Fruit fly (Drosophila melanogaster) whole organism, pupa: ENCODE measurements around the gene CG18131.

Source experiments
- CG10348 ChIP-seq: fragments of 200-800 bp; sonication (Bioruptor generic); IDR thresholded peaks from 2 replicates; pipeline ENCODE4 v1.3.6; 2022; ENCODE audit warnings: missing biosample characterization, missing genetic modification characterization
- CG12605 ChIP-seq: fragments of 200-800 bp; sonication (Bioruptor generic); IDR thresholded peaks from 2 replicates; pipeline ENCODE4 v1.3.6; 2022; ENCODE audit warnings: missing biosample characterization, missing genetic modification characterization
- CG13204 ChIP-seq: fragments of 200-800 bp; sonication (Bioruptor generic); optimal IDR thresholded peaks from 2 replicates; lab custom pipeline; 2018; ENCODE audit warnings: missing biosample characterization, mild to moderate bottlenecking, missing genetic modification characterization, moderate library complexity
- CG14655 ChIP-seq: fragments of 200-800 bp; sonication (Bioruptor generic); optimal IDR thresholded peaks from 3 replicates; lab custom pipeline; 2017; ENCODE audit warnings: mild to moderate bottlenecking, missing biosample characterization, missing genetic modification reagents, missing genetic modification characterization
- CG15710 ChIP-seq: fragments of 200-800 bp; sonication (Bioruptor generic); optimal IDR thresholded peaks from 2 replicates; lab custom pipeline; 2018; ENCODE audit warnings: missing biosample characterization, mild to moderate bottlenecking, missing genetic modification characterization, moderate library complexity
- CG17806 ChIP-seq: fragments of 200-800 bp; sonication (Bioruptor generic); optimal IDR thresholded peaks from 2 replicates; lab custom pipeline; 2018; ENCODE audit warnings: missing biosample characterization, mild to moderate bottlenecking, missing genetic modification characterization, moderate library complexity
- CG32121 ChIP-seq: fragments of 200-800 bp; sonication (Bioruptor generic); IDR thresholded peaks from 2 replicates; pipeline ENCODE4 v1.3.6; 2022; ENCODE audit warnings: missing biosample characterization, missing genetic modification characterization
- CG34367 ChIP-seq: fragments of 200-800 bp; sonication (Bioruptor generic); optimal IDR thresholded peaks from 2 replicates; lab custom pipeline; 2018; ENCODE audit warnings: missing biosample characterization, mild to moderate bottlenecking, missing genetic modification characterization
- CG4496 ChIP-seq: fragments of 200-800 bp; sonication (Bioruptor generic); IDR thresholded peaks from 3 replicates; pipeline ENCODE4 v1.3.6; 2022; ENCODE audit warnings: missing biosample characterization, missing genetic modification characterization
- CG8159 ChIP-seq: fragments of 200-800 bp; sonication (Bioruptor generic); optimal IDR thresholded peaks from 3 replicates; lab custom pipeline; 2018; ENCODE audit warnings: missing biosample characterization, mild to moderate bottlenecking, missing genetic modification characterization, moderate library complexity
- CG8301 ChIP-seq: fragments of 200-800 bp; sonication (Bioruptor generic); optimal IDR thresholded peaks from 2 replicates; lab custom pipeline; 2018; ENCODE audit warnings: missing biosample characterization, mild to moderate bottlenecking, missing genetic modification characterization
- CG9948 ChIP-seq: fragments of 200-800 bp; sonication (Bioruptor generic); optimal IDR thresholded peaks from 2 replicates; lab custom pipeline; 2018; ENCODE audit warnings: missing biosample characterization, mild to moderate bottlenecking, missing genetic modification characterization, moderate library complexity
- D1 ChIP-seq: fragments of 200-800 bp; sonication (Bioruptor generic); optimal IDR thresholded peaks from 2 replicates; lab custom pipeline; 2018; ENCODE audit warnings: missing biosample characterization, mild to moderate bottlenecking, missing genetic modification characterization, moderate library complexity
- EcR ChIP-seq: fragments of 200-800 bp; sonication (Bioruptor generic); optimal IDR thresholded peaks from 3 replicates; lab custom pipeline; 2019; ENCODE audit warnings: missing biosample characterization, missing genetic modification characterization, mild to moderate bottlenecking, moderate library complexity, missing genetic modification reagents
- Ets98B ChIP-seq: fragments of 200-800 bp; sonication (Bioruptor generic); IDR thresholded peaks from 2 replicates; pipeline ENCODE4 v1.3.6; 2022; ENCODE audit warnings: missing biosample characterization, missing genetic modification characterization
- Pif1A ChIP-seq: fragments of 200-800 bp; sonication (Bioruptor generic); optimal IDR thresholded peaks from 3 replicates; lab custom pipeline; 2016; ENCODE audit warnings: missing biosample characterization, missing genetic modification characterization
- Pif1B ChIP-seq: fragments of 200-800 bp; sonication (Bioruptor generic); optimal IDR thresholded peaks from 3 replicates; lab custom pipeline; 2016; ENCODE audit warnings: missing biosample characterization, missing genetic modification characterization
- Snoo ChIP-seq: fragments of 200-800 bp; sonication (Bioruptor generic); optimal IDR thresholded peaks from 3 replicates; lab custom pipeline; 2017; ENCODE audit warnings: missing biosample characterization, mild to moderate bottlenecking, missing genetic modification characterization, inconsistent platforms
- fd96Ca ChIP-seq: fragments of 200-800 bp; sonication (Bioruptor generic); IDR thresholded peaks from 3 replicates; pipeline ENCODE4 v1.3.6; 2022; ENCODE audit warnings: missing biosample characterization, missing genetic modification characterization
- gl ChIP-seq: fragments of 200-800 bp; sonication (Bioruptor generic); optimal IDR thresholded peaks from 2 replicates; lab custom pipeline; 2018; ENCODE audit warnings: missing biosample characterization, mild to moderate bottlenecking, missing genetic modification characterization
- rn ChIP-seq: fragments of 200-800 bp; sonication (Bioruptor generic); IDR thresholded peaks from 2 replicates; pipeline ENCODE4 v1.3.6; 2022; ENCODE audit warnings: missing biosample characterization, missing genetic modification characterization

CG18131 gene

DNA sequence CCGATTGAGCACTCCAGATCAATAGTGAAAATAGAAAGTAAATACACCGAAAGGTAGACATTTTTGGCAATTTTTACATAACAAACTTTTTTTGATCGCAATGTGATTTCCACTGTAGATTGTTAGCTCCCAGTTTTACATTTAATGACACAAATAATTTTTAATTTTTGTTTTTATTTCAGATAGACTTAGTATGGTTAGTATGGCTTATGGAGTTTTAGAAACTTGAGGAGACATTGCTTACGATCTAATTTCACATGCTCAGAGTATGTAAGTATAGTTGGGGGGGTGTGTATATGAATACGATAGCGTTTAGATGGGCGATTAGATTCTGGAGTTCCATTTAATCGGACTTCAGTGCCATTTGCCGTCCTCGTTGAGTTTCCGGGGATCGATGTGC lies 17.0 kb upstream of the CG18131 start, which contains the start of gene CG18132:
CG18132 (minus strand) TSS at position 101 of the 400 bp plus-strand sequence.
- no peak for TF ChIP-seq D1 (tag; lab: Kevin White, UChicago)
- TF ChIP-seq CG8159 (tag; lab: Kevin White, UChicago): no peak
- no peak for TF ChIP-seq Pif1B (GFP tag; lab: Kevin White, UChicago)
- TF ChIP-seq gl (tag; lab: Kevin White, UChicago): no peak
- TF ChIP-seq CG8301 (tag; lab: Kevin White, UChicago): no peak
- no peak for TF ChIP-seq CG13204 (GFP tag; lab: Kevin White, UChicago)
- TF ChIP-seq EcR (GFP tag; lab: Kevin White, UChicago): no peak
- no peak for TF ChIP-seq Snoo (tag; lab: Kevin White, UChicago)
- TF ChIP-seq CG9948 (tag; lab: Kevin White, UChicago): no peak
- TF ChIP-seq CG34367 (tag; lab: Kevin White, UChicago): no peak
- no peak for TF ChIP-seq CG15710 (tag; lab: Kevin White, UChicago)

DNA sequence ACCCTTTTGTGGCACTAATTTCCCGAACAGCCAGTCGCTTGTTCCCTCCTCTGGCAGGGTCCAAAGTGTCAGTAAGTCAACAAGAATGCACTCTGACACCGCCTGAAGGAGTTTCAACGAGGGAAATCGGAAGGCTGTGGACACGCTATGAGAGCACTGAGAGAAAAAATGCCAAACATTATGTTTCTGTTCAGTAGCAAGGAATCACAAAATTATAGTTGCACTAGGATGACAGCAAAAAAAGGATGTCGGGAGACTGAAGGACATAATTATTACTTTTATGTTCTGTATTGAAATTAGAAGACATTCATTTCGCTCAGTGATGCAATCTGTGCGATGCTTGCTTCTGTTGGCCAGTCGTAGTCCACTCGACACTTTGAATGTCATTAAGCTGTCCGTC lies 9.3 kb upstream of the CG18131 start:
- 0 out of 3 replicates have a peak, but pooled peaks have one; percentile 34 for TF ChIP-seq fd96Ca (GFP tag; lab: Robert Waterston, UW)
- TF ChIP-seq CG9948 (tag; lab: Kevin White, UChicago): no peak
- TF ChIP-seq Pif1B (GFP tag; lab: Kevin White, UChicago): no peak
- no peak for TF ChIP-seq Ets98B
- TF ChIP-seq CG8301 (tag; lab: Kevin White, UChicago): no peak
- TF ChIP-seq gl (tag; lab: Kevin White, UChicago): no peak
- TF ChIP-seq CG10348 (GFP tag; lab: Robert Waterston, UW): no peak
- peak; percentile 37 for TF ChIP-seq CG8159 (tag; lab: Kevin White, UChicago)
- no peak for TF ChIP-seq CG12605 (GFP tag; lab: Robert Waterston, UW)
- TF ChIP-seq CG14655: peak; percentile 9
- TF ChIP-seq Pif1A (GFP tag; lab: Kevin White, UChicago): no peak
- TF ChIP-seq, all 21 proteins: peak for 3

DNA sequence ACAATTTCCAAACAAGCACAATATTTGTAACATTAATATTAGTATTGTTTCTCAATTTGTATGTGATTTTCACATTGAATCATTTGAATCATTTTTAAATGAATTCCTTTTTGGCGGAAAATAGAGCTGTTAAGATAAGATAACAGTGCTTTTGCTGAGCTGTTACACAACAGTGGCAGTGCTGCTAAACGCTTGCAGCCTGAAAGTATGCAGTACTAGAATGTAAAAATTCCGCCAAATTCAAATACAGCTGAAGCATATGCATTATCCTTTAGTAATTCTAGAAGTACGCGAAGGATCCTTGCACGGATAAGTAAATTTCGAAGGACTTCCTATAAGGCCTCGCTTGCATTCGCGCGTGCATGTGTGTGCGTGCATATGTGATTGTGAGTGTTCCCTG lies 3.9 kb upstream of the CG18131 start:
- no peak for TF ChIP-seq CG8301 (tag; lab: Kevin White, UChicago)
- TF ChIP-seq D1 (tag; lab: Kevin White, UChicago): no peak
- no peak for TF ChIP-seq CG15710 (tag; lab: Kevin White, UChicago)
- no peak for TF ChIP-seq CG10348 (GFP tag; lab: Robert Waterston, UW)
- TF ChIP-seq fd96Ca (GFP tag; lab: Robert Waterston, UW): no peak
- TF ChIP-seq Ets98B: no peak
- TF ChIP-seq CG13204 (GFP tag; lab: Kevin White, UChicago): no peak
- no peak for TF ChIP-seq CG9948 (tag; lab: Kevin White, UChicago)
- no peak for TF ChIP-seq Pif1B (GFP tag; lab: Kevin White, UChicago)
- TF ChIP-seq CG4496 (GFP tag; lab: Robert Waterston, UW): no peak
- TF ChIP-seq Pif1A (GFP tag; lab: Kevin White, UChicago): no peak
- no peak for TF ChIP-seq rn (GFP tag; lab: Robert Waterston, UW)
- TF ChIP-seq CG32121 (GFP tag; lab: Robert Waterston, UW): no peak
- no peak for TF ChIP-seq EcR (GFP tag; lab: Kevin White, UChicago)
- TF ChIP-seq CG14655: no peak
- TF ChIP-seq CG34367 (tag; lab: Kevin White, UChicago): no peak
- TF ChIP-seq gl (tag; lab: Kevin White, UChicago): no peak
- no peak for TF ChIP-seq CG8159 (tag; lab: Kevin White, UChicago)
- no peak for TF ChIP-seq CG17806 (tag; lab: Kevin White, UChicago)
- no peak for TF ChIP-seq CG12605 (GFP tag; lab: Robert Waterston, UW)

DNA sequence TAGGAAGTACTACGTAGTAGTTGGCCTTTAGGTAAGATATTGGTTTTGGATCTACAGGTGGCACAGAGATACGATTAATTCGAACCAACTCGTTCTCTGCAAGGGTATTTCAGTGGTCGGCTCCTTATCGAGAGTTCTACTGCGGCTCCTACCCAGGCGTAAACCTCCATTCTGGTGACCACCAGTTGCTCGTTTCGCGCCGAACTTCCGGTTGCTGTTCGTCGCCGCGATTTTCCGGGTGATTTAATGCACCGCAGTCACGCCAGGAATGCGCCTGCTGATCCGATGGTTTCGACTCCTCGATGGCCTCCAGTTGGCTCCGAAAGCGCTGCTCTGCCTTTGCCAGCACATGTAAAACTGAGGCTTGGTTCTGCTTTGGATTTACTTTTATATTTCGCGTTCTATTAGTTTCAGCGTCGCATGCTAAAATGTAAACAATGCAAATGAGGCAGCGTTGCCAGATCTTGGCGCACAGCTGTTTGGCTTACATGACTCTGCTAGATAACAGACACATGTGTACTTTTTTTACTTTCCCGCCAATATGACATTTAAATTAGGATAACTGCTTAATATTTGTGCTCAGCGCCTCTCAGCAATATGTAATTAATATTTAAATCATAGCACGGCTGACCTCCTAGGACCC lies 2.2 kb upstream of the CG18131 start, which contains the start of gene CG7420:
CG7420 (minus strand) TSS at position 446 of the 643 bp plus-strand sequence.
- no peak for TF ChIP-seq Snoo (tag; lab: Kevin White, UChicago)
- no peak for TF ChIP-seq CG14655
- TF ChIP-seq Ets98B: no peak
- no peak for TF ChIP-seq CG13204 (GFP tag; lab: Kevin White, UChicago)
- 0 out of 2 replicates have a peak, but pooled peaks have one; percentile 35 for TF ChIP-seq CG12605 (GFP tag; lab: Robert Waterston, UW)
- TF ChIP-seq gl (tag; lab: Kevin White, UChicago): no peak
- no peak for TF ChIP-seq fd96Ca (GFP tag; lab: Robert Waterston, UW)
- no peak for TF ChIP-seq Pif1B (GFP tag; lab: Kevin White, UChicago)

DNA sequence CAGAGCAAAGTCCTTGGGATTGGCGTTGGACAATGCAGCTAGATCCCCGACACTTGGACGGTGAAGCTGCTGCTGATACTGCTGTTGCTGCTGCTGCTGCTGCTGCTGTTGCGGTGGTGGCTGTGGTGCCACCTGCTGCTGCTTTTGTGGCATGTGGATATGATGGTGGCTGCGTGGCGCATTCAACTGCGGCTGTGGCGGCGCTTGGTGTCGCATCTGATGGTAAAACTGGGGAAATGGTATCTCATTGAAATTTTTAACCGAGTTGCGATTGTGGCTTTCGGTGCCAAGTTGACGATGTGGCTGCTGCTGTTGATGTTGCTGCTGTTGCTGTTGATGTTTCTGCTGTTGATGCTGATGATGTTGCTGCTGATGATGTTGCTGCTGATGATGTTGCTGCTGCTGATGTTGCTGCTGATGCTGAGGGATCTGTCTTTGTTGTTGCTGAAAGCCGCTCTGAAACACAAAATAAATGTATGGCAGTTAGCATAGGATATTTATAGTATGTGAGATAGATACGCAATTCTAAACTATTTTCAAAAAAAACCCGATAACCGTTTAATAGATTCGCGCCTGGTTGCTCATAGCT lies 1.3 kb downstream of the CG18131 start:
- no peak for TF ChIP-seq CG15710 (tag; lab: Kevin White, UChicago)
- TF ChIP-seq Ets98B: no peak
- TF ChIP-seq rn (GFP tag; lab: Robert Waterston, UW): no peak
- no peak for TF ChIP-seq gl (tag; lab: Kevin White, UChicago)
- TF ChIP-seq Snoo (tag; lab: Kevin White, UChicago): no peak
- TF ChIP-seq CG17806 (tag; lab: Kevin White, UChicago): no peak
- TF ChIP-seq CG12605 (GFP tag; lab: Robert Waterston, UW): no peak
- no peak for TF ChIP-seq CG13204 (GFP tag; lab: Kevin White, UChicago)
- TF ChIP-seq CG8301 (tag; lab: Kevin White, UChicago): no peak
- TF ChIP-seq D1 (tag; lab: Kevin White, UChicago): no peak
- TF ChIP-seq Pif1A (GFP tag; lab: Kevin White, UChicago): no peak
- TF ChIP-seq CG34367 (tag; lab: Kevin White, UChicago): no peak
- TF ChIP-seq CG32121 (GFP tag; lab: Robert Waterston, UW): no peak
- TF ChIP-seq, all 21 proteins: peak for 0
